Fruit fly (Drosophila melanogaster) whole organism, pupa: Measurements from ENCODE around the gene chinmo.

Experiments used
- CG10348 ChIP-seq: fragments of 200-800 bp; sonication (Bioruptor generic); IDR thresholded peaks from 2 replicates; pipeline ENCODE4 v1.3.6; 2022; ENCODE audit warnings: missing biosample characterization, missing genetic modification characterization
- CG12605 ChIP-seq: fragments of 200-800 bp; sonication (Bioruptor generic); IDR thresholded peaks from 2 replicates; pipeline ENCODE4 v1.3.6; 2022; ENCODE audit warnings: missing biosample characterization, missing genetic modification characterization
- CG13204 ChIP-seq: fragments of 200-800 bp; sonication (Bioruptor generic); optimal IDR thresholded peaks from 2 replicates; lab custom pipeline; 2018; ENCODE audit warnings: missing biosample characterization, mild to moderate bottlenecking, missing genetic modification characterization, moderate library complexity
- CG14655 ChIP-seq: fragments of 200-800 bp; sonication (Bioruptor generic); optimal IDR thresholded peaks from 3 replicates; lab custom pipeline; 2017; ENCODE audit warnings: mild to moderate bottlenecking, missing biosample characterization, missing genetic modification reagents, missing genetic modification characterization
- CG15710 ChIP-seq: fragments of 200-800 bp; sonication (Bioruptor generic); optimal IDR thresholded peaks from 2 replicates; lab custom pipeline; 2018; ENCODE audit warnings: missing biosample characterization, mild to moderate bottlenecking, missing genetic modification characterization, moderate library complexity
- CG17806 ChIP-seq: fragments of 200-800 bp; sonication (Bioruptor generic); optimal IDR thresholded peaks from 2 replicates; lab custom pipeline; 2018; ENCODE audit warnings: missing biosample characterization, mild to moderate bottlenecking, missing genetic modification characterization, moderate library complexity
- CG32121 ChIP-seq: fragments of 200-800 bp; sonication (Bioruptor generic); IDR thresholded peaks from 2 replicates; pipeline ENCODE4 v1.3.6; 2022; ENCODE audit warnings: missing biosample characterization, missing genetic modification characterization
- CG34367 ChIP-seq: fragments of 200-800 bp; sonication (Bioruptor generic); optimal IDR thresholded peaks from 2 replicates; lab custom pipeline; 2018; ENCODE audit warnings: missing biosample characterization, mild to moderate bottlenecking, missing genetic modification characterization
- CG4496 ChIP-seq: fragments of 200-800 bp; sonication (Bioruptor generic); IDR thresholded peaks from 3 replicates; pipeline ENCODE4 v1.3.6; 2022; ENCODE audit warnings: missing biosample characterization, missing genetic modification characterization
- CG8159 ChIP-seq: fragments of 200-800 bp; sonication (Bioruptor generic); optimal IDR thresholded peaks from 3 replicates; lab custom pipeline; 2018; ENCODE audit warnings: missing biosample characterization, mild to moderate bottlenecking, missing genetic modification characterization, moderate library complexity
- CG8301 ChIP-seq: fragments of 200-800 bp; sonication (Bioruptor generic); optimal IDR thresholded peaks from 2 replicates; lab custom pipeline; 2018; ENCODE audit warnings: missing biosample characterization, mild to moderate bottlenecking, missing genetic modification characterization
- CG9948 ChIP-seq: fragments of 200-800 bp; sonication (Bioruptor generic); optimal IDR thresholded peaks from 2 replicates; lab custom pipeline; 2018; ENCODE audit warnings: missing biosample characterization, mild to moderate bottlenecking, missing genetic modification characterization, moderate library complexity
- D1 ChIP-seq: fragments of 200-800 bp; sonication (Bioruptor generic); optimal IDR thresholded peaks from 2 replicates; lab custom pipeline; 2018; ENCODE audit warnings: missing biosample characterization, mild to moderate bottlenecking, missing genetic modification characterization, moderate library complexity
- EcR ChIP-seq: fragments of 200-800 bp; sonication (Bioruptor generic); optimal IDR thresholded peaks from 3 replicates; lab custom pipeline; 2019; ENCODE audit warnings: missing biosample characterization, missing genetic modification characterization, mild to moderate bottlenecking, moderate library complexity, missing genetic modification reagents
- Pif1A ChIP-seq: fragments of 200-800 bp; sonication (Bioruptor generic); optimal IDR thresholded peaks from 3 replicates; lab custom pipeline; 2016; ENCODE audit warnings: missing biosample characterization, missing genetic modification characterization
- Pif1B ChIP-seq: fragments of 200-800 bp; sonication (Bioruptor generic); optimal IDR thresholded peaks from 3 replicates; lab custom pipeline; 2016; ENCODE audit warnings: missing biosample characterization, missing genetic modification characterization
- Snoo ChIP-seq: fragments of 200-800 bp; sonication (Bioruptor generic); optimal IDR thresholded peaks from 3 replicates; lab custom pipeline; 2017; ENCODE audit warnings: missing biosample characterization, mild to moderate bottlenecking, missing genetic modification characterization, inconsistent platforms
- fd96Ca ChIP-seq: fragments of 200-800 bp; sonication (Bioruptor generic); IDR thresholded peaks from 3 replicates; pipeline ENCODE4 v1.3.6; 2022; ENCODE audit warnings: missing biosample characterization, missing genetic modification characterization
- gl ChIP-seq: fragments of 200-800 bp; sonication (Bioruptor generic); optimal IDR thresholded peaks from 2 replicates; lab custom pipeline; 2018; ENCODE audit warnings: missing biosample characterization, mild to moderate bottlenecking, missing genetic modification characterization
- rn ChIP-seq: fragments of 200-800 bp; sonication (Bioruptor generic); IDR thresholded peaks from 2 replicates; pipeline ENCODE4 v1.3.6; 2022; ENCODE audit warnings: missing biosample characterization, missing genetic modification characterization

The chinmo gene

dm6 chr2L:1710224-1710623 is 59.2 kb downstream of the chinmo start, which contains the start of the genes CG17660 and mRpL48:
TSS of gene CG17660 (minus strand) at chr2L:1710421.
TSS of gene mRpL48 (plus strand) at chr2L:1710462.
- TF ChIP-seq fd96Ca (GFP tag; lab: Robert Waterston, UW) (no peak), gl (tag; lab: Kevin White, UChicago) (no peak), D1 (tag; lab: Kevin White, UChicago) (no peak), CG13204 (GFP tag; lab: Kevin White, UChicago) (no peak), Pif1B (GFP tag; lab: Kevin White, UChicago) (no peak), CG8301 (no peak), Snoo (tag; lab: Kevin White, UChicago) (no peak), EcR (no peak), CG17806 (tag; lab: Kevin White, UChicago) (no peak), CG4496 (GFP tag; lab: Robert Waterston, UW) (no peak), CG14655 (GFP tag; lab: Kevin White, UChicago) (no peak), CG9948 (no peak), CG10348 (no peak)

dm6 chr2L:1715699-1716333 is 64.8 kb downstream of the chinmo start, which contains the start of gene frtz:
TSS of gene frtz (minus strand) at chr2L:1715851.
- TF ChIP-seq CG34367 (tag; lab: Kevin White, UChicago) (no peak), CG17806 (tag; lab: Kevin White, UChicago) (no peak), EcR (no peak), CG12605 (no peak)

dm6 chr2L:1717247-1717646 is 66.2 kb downstream of the chinmo start:
- TF ChIP-seq fd96Ca (GFP tag; lab: Robert Waterston, UW) (no peak), CG32121 (GFP tag; lab: Robert Waterston, UW) (no peak), CG4496 (GFP tag; lab: Robert Waterston, UW) (no peak), CG8301 (no peak), CG9948 (no peak), CG8159 (tag; lab: Kevin White, UChicago) (no peak), Snoo (tag; lab: Kevin White, UChicago) (no peak), D1 (tag; lab: Kevin White, UChicago) (no peak), EcR (no peak), Pif1A (no peak), Pif1B (GFP tag; lab: Kevin White, UChicago) (no peak), CG10348 (no peak)

dm6 chr2L:1719971-1720370 is 68.9 kb downstream of the chinmo start:
- TF ChIP-seq EcR (peak; percentile 16), CG10348 (no peak)

- peak; percentile 20 for TF ChIP-seq EcR
- TF ChIP-seq CG32121 (GFP tag; lab: Robert Waterston, UW) = no peak
- TF ChIP-seq rn (GFP tag; lab: Robert Waterston, UW) = no peak
- no peak for TF ChIP-seq CG12605
- no peak for TF ChIP-seq CG13204 (GFP tag; lab: Kevin White, UChicago)
- TF ChIP-seq Pif1A = no peak
Measured at dm6 chr2L:1720846-1721506, 69.9 kb downstream of the chinmo start.

dm6 chr2L:1722260-1722659 is 71.2 kb downstream of the chinmo start:
- TF ChIP-seq CG4496 (GFP tag; lab: Robert Waterston, UW) (0 out of 3 replicates have a peak, but pooled peaks have one; percentile 8), CG14655 (GFP tag; lab: Kevin White, UChicago) (no peak), CG32121 (GFP tag; lab: Robert Waterston, UW) (no peak)

dm6 chr2L:1723135-1723936 is 72.3 kb downstream of the chinmo start:
- TF ChIP-seq CG12605 = no peak
- no peak for TF ChIP-seq rn (GFP tag; lab: Robert Waterston, UW)
- peak; percentile 35 for TF ChIP-seq gl (tag; lab: Kevin White, UChicago)
- TF ChIP-seq CG4496 (GFP tag; lab: Robert Waterston, UW) = peak; percentile 49; the same call in 1 of the 3 replicates
- peak; percentile 23 for TF ChIP-seq Pif1A
- peak; percentile 8 for TF ChIP-seq CG8301
- peak; percentile 11 for TF ChIP-seq CG14655 (GFP tag; lab: Kevin White, UChicago)
- peak; percentile 10; the same call in 1 of the 3 replicates for TF ChIP-seq fd96Ca (GFP tag; lab: Robert Waterston, UW)
- no peak for TF ChIP-seq CG34367 (tag; lab: Kevin White, UChicago)
- TF ChIP-seq Pif1B (GFP tag; lab: Kevin White, UChicago) = peak; percentile 2
- peak; percentile 5 for TF ChIP-seq CG15710 (tag; lab: Kevin White, UChicago)
- TF ChIP-seq EcR = peak; percentile 79
- peak; percentile 17 for TF ChIP-seq Snoo (tag; lab: Kevin White, UChicago)
- TF ChIP-seq, all 21 proteins: peak for 10
